Fruit fly (Drosophila melanogaster) whole organism, embryonic: ENCODE measurements around the gene CG17027.

Experiments used
- CG4404 ChIP-seq: fragments of 200-800 bp; sonication (Bioruptor generic); IDR thresholded peaks from 2 replicates; pipeline ENCODE4 v1.3.6; 2022; ENCODE audit warnings: missing biosample characterization, missing genetic modification characterization
- ap ChIP-seq: fragments of 200-800 bp; sonication (Bioruptor generic); IDR thresholded peaks from 2 replicates; pipeline ENCODE4 v1.3.6; 2022; ENCODE audit warnings: missing biosample characterization, missing genetic modification characterization
- btn ChIP-seq: fragments of 200-800 bp; sonication (Bioruptor generic); optimal IDR thresholded peaks from 2 replicates; lab custom pipeline; 2016; ENCODE audit warnings: missing biosample characterization, missing genetic modification characterization
- tin ChIP-seq: fragments of 200-800 bp; sonication (Bioruptor generic); optimal IDR thresholded peaks from 3 replicates; lab custom pipeline; 2016; ENCODE audit warnings: missing biosample characterization, missing genetic modification characterization

- TF ChIP-seq ap (GFP tag; lab: Robert Waterston, UW), result no peak
- TF ChIP-seq btn (GFP tag; lab: Kevin White, UChicago), result no peak
- TF ChIP-seq CG4404, result no peak
- TF ChIP-seq tin (GFP tag; lab: Kevin White, UChicago), result peak; percentile 3
These were observed 37.0 kb downstream of the CG17027 start for dm6 chr3L:16016911-16017310.
